Worm (Caenorhabditis elegans): Measurements from ENCODE around the gene F58H7.1.
"Not testable (repeated sequence)": the region's sequence is repeated elsewhere in the genome, so short reads cannot be mapped to it uniquely, and the experiment has no call there.

Gene F58H7.1

DNA sequence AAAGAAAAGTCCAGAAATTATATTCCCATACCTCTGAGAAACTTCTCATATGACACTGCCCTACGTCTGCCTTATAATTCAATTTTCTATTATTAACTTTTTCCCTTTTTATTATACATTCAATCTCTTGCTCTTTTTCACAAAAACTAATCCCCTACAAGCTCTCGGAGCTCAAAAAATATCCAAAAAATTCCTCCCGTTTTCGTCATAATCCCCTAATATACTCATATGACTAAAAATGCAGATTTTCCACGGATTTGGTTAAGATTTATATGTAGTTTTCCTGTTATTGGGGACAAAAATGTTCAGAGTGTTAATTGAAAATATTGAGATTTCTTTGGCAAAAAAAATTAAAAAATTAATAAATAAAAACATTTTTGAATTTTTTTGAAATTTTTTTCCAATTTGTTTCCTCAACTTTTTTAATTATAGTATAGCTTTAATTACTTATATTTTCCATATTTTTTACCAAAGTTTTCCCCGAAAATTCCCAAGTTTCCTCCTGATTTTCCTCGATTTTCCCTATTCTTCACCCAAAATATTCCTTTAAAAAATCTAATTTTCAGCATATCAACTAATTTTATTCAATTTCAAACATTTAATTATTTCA, 11.2 kb downstream of the F58H7.1 start, which contains the start of gene lgc-30:
lgc-30 (plus strand) TSS at position 560 of the 610 bp plus-strand sequence.
- no peak for TF ChIP-seq dao-5 (tag; optimal IDR thresholded peaks at IDR 0.05)

DNA sequence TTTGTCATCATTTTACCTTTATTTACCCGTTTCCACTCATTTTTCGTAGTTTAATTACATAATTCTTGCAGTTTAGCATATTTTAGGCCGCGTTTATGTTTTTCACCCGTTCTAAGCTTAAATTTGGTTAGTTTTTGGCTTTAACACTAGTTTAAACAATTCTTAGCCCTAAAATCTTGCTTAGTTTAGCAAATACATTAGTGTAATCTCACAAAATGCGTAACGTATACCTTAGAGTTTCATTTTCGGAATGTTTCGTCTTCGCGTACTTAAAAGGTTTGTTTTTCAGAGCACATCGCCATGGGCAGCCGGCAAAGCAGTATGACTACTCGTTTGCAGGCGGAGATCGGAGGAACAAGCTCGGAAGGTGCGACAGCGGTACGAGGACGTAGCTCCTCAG, 15.9 kb downstream of the F58H7.1 start, which contains the start of gene F58H7.5:
F58H7.5 (plus strand) TSS at position 301 of the 400 bp plus-strand sequence.
- TF ChIP-seq W03F9.2 (tag; optimal IDR thresholded peaks at IDR 0.05): no peak
- TF ChIP-seq him-1 (tag; optimal IDR thresholded peaks at IDR 0.05): no peak
- TF ChIP-seq dao-5 (tag; optimal IDR thresholded peaks at IDR 0.05): no peak

ce11 chrIV:917640-918039, 18.0 kb downstream of the F58H7.1 start:
- TF ChIP-seq W03F9.2 (tag; optimal IDR thresholded peaks at IDR 0.05) (no peak), him-1 (tag; optimal IDR thresholded peaks at IDR 0.05) (no peak)

DNA sequence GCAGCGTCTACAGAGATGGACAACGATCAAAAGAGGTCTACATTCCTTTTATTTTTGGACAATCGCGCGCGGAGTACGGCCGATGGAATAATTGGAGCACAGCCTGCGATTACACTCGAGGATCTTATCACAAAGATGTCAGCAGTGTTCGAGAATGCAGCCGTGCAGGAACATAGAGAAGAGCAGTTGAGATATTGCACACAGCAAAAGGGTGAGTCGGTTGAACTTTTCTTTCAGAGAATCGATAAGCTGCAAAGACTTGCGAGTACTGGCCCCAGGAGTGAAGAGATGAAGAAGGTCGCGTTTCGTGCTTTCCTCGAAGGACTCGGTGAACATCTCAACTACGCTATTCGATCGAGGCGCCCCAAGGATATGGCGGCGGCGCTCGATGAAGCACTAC, 20.8 kb downstream of the F58H7.1 start:
- TF ChIP-seq W03F9.2 (tag; optimal IDR thresholded peaks at IDR 0.05) (no peak), dao-5 (tag; optimal IDR thresholded peaks at IDR 0.05) (no peak), him-1 (tag; optimal IDR thresholded peaks at IDR 0.05) (no peak)

DNA sequence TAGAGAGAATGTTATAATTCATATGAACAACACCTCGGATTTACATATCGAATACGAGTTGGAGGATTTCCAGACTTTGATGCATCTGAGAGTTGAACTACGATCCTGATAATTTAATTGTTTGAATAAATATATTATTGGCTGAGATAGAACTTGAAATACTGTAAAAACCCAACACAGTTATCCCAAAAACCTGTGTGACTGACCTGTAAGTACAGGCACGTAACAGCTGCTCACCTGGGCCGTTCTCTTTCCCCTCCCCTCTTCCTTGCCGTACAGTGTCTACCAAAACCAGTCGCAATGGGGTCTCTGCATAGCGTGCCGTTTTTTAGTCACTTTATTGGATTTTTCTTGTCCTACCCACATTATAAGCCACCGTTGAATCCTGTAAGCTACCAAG, 30.7 kb downstream of the F58H7.1 start, which contains the start of gene fbxc-12:
fbxc-12 (plus strand) TSS at position 301 of the 400 bp plus-strand sequence.
- TF ChIP-seq him-1, W03F9.2, dao-5 (tag; optimal IDR thresholded peaks at IDR 0.05): not testable (repeated sequence)

DNA sequence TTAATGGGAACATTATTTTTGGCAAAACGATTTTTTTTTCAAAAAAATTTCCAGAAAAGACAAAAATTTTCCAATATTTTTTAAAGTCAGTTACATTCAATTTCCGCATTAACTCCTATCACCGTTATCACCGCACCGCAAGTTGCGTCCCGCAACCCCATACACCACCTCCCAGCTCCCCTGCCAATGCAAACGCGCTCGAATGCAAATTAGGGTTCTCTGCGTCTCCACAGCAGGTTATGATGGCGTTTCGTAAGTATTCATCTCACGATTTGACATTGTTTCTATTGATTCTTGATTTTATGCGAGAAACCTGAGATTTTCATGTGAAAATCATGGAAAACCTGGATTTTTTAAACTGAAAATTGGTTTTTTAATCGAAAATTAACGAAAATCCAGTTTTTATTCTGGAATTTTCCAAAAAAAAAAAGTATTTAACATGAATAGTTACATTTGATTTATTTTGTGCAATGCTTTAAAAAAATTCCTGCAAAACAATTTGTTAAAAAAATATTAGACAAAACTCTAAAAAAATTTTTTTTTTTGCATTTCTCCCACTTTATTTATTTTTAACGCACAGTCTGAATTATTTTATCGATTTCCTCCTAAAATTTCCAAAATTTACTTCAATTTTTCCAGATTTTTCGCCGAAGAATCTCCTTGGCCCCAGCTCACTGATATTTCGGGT, 50.8 kb downstream of the F58H7.1 start, which contains the start of gene mak-2:
mak-2 (plus strand) TSS at position 638 of the 688 bp plus-strand sequence.
- TF ChIP-seq him-1 (tag; optimal IDR thresholded peaks at IDR 0.05) (no peak), dao-5 (tag; optimal IDR thresholded peaks at IDR 0.05) (no peak), W03F9.2 (tag; optimal IDR thresholded peaks at IDR 0.05) (peak; percentile 28)

Measured in whole organism, L4/young adult.